Fruit fly (Drosophila melanogaster): Measurements from ENCODE around the gene CG12817.
A peak's percentile ranks its signal among the peaks of the same experiment; 100 is the strongest.

CG12817 gene

DNA sequence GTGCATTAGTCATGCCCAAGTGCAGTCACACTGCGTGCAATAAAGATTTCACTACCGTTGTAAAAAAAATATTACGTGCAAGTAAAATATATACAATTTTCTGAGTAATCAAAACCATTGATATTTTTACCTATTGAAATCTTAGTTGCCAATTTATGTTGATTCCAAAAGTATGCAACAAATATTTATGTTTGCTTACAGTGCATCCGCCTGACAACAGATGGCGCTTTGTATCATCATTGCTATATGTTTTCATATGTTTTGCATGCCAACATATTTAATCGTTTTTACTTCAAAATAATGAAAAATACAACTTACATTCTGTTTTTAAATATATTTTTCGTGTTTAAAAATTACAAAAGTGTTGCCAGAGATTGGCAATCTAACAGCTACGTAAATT is 21.0 kb downstream of the CG12817 start (continued):
- TF ChIP-seq HHEX (GFP tag; optimal IDR thresholded peaks at IDR 0.05) (peak; percentile 12), Optix (GFP tag; IDR thresholded peaks at IDR 0.05) (no peak), CG30403 (GFP tag; optimal IDR thresholded peaks at IDR 0.05) (peak; percentile 16), CG1529 (GFP tag; optimal IDR thresholded peaks at IDR 0.05) (peak; percentile 6), HLH54F (GFP tag; optimal IDR thresholded peaks at IDR 0.05) (no peak), knrl (GFP tag; IDR thresholded peaks at IDR 0.05; ENCODE audit: partially characterized antibody) (peak; percentile 42; the same call in 1 of the 3 replicates), CG4854 (GFP tag; optimal IDR thresholded peaks at IDR 0.05) (peak; percentile 36), CG12104 (GFP tag; optimal IDR thresholded peaks at IDR 0.05) (no peak), nerfin-1 (tag; optimal IDR thresholded peaks at IDR 0.05) (peak; percentile 23), Hr78 (GFP tag; optimal IDR thresholded peaks at IDR 0.05) (no peak), Stat92E (GFP tag; optimal IDR thresholded peaks at IDR 0.05) (no peak), Jarid2 (GFP tag; optimal IDR thresholded peaks at IDR 0.05) (peak; percentile 26), fd64A (GFP tag; optimal IDR thresholded peaks at IDR 0.05) (no peak), D19A (tag; optimal IDR thresholded peaks at IDR 0.05) (no peak), Dip2 (GFP tag; IDR thresholded peaks at IDR 0.05) (no peak), Sry-δ (GFP tag; optimal IDR thresholded peaks at IDR 0.05) (no peak), Bteb2 (GFP tag; optimal IDR thresholded peaks at IDR 0.05) (no peak), lab (GFP tag; optimal IDR thresholded peaks at IDR 0.05) (peak; percentile 11), PHDP (tag; optimal IDR thresholded peaks at IDR 0.05) (peak; percentile 49), CG1792 (GFP tag; optimal IDR thresholded peaks at IDR 0.05) (no peak), CG15696 (tag; optimal IDR thresholded peaks at IDR 0.05) (peak; percentile 42), Sox102F (GFP tag; optimal IDR thresholded peaks at IDR 0.05) (peak; percentile 10), sna (GFP tag; IDR thresholded peaks at IDR 0.05; ENCODE audit: partially characterized antibody) (no peak), wdn (GFP tag; IDR thresholded peaks at IDR 0.05) (no peak), HmgD (GFP tag; optimal IDR thresholded peaks at IDR 0.05) (no peak), MESR4 (GFP tag; optimal IDR thresholded peaks at IDR 0.05) (no peak), Awh (GFP tag; IDR thresholded peaks at IDR 0.05) (no peak), C15 (GFP tag; IDR thresholded peaks at IDR 0.05) (no peak), CG7839 (tag; optimal IDR thresholded peaks at IDR 0.05) (peak; percentile 30), CG17359 (tag; optimal IDR thresholded peaks at IDR 0.05) (peak; percentile 32), sug (tag; optimal IDR thresholded peaks at IDR 0.05) (no peak), vfl (GFP tag; optimal IDR thresholded peaks at IDR 0.05) (no peak), luna (GFP tag; optimal IDR thresholded peaks at IDR 0.05) (peak; percentile 17), CG10543 (GFP tag; optimal IDR thresholded peaks at IDR 0.05) (no peak), dm (GFP tag; optimal IDR thresholded peaks at IDR 0.05) (no peak), NC2β (GFP tag; optimal IDR thresholded peaks at IDR 0.05) (peak; percentile 21), CG17612 (GFP tag; IDR thresholded peaks at IDR 0.05) (no peak), btn (GFP tag; optimal IDR thresholded peaks at IDR 0.05) (peak; percentile 17), CG7271 (tag; optimal IDR thresholded peaks at IDR 0.05) (peak; percentile 42), ttk (GFP tag; IDR thresholded peaks at IDR 0.05) (no peak), CG14860 (GFP tag; IDR thresholded peaks at IDR 0.05; ENCODE audit: partially characterized antibody) (no peak), CkIIα-i1 (GFP tag; IDR thresholded peaks at IDR 0.05) (no peak), CG34224 (GFP tag; IDR thresholded peaks at IDR 0.05; ENCODE audit: partially characterized antibody) (no peak), Asciz (GFP tag; optimal IDR thresholded peaks at IDR 0.05) (peak; percentile 21), CG17568 (GFP tag; optimal IDR thresholded peaks at IDR 0.05) (peak; percentile 14), Atf3 (GFP tag; optimal IDR thresholded peaks at IDR 0.05) (peak; percentile 30), CG13775 (GFP tag; optimal IDR thresholded peaks at IDR 0.05) (no peak), CG30431 (GFP tag; optimal IDR thresholded peaks at IDR 0.05) (no peak), org-1 (GFP tag; optimal IDR thresholded peaks at IDR 0.05) (no peak), BEAF-32 (GFP tag; optimal IDR thresholded peaks at IDR 0.05) (no peak)
